Fruit fly (Drosophila melanogaster) whole organism, wandering third instar larva: ENCODE data around the gene CG33639.

Experiments used
- Abd-B ChIP-seq: fragments of >200 bp; optimal IDR thresholded peaks from 2 replicates; lab custom pipeline; 2017; ENCODE audit warnings: missing biosample characterization, missing genetic modification characterization
- CrebA ChIP-seq: fragments of 200-800 bp; sonication (Bioruptor generic); optimal IDR thresholded peaks from 2 replicates; lab custom pipeline; 2016; ENCODE audit warnings: missing biosample characterization, mild to moderate bottlenecking, missing genetic modification characterization, borderline replicate concordance
- Hnf4 ChIP-seq: fragments of 200-800 bp; sonication (Bioruptor generic); optimal IDR thresholded peaks from 2 replicates; lab custom pipeline; 2016; ENCODE audit warnings: missing biosample characterization, mild to moderate bottlenecking, missing genetic modification characterization
- Jra ChIP-seq: sonication (Bioruptor generic); optimal IDR thresholded peaks from 2 replicates; lab custom pipeline; 2016; ENCODE audit warnings: missing biosample characterization, missing genetic modification characterization
- Mio ChIP-seq: sonication (Bioruptor generic); optimal IDR thresholded peaks from 2 replicates; lab custom pipeline; 2016; ENCODE audit warnings: missing biosample characterization, missing genetic modification characterization
- Myc ChIP-seq: fragments of >200 bp; optimal IDR thresholded peaks from 2 replicates; lab custom pipeline; 2017
- Vsx2 ChIP-seq: fragments of 200-300, 225-300 bp; sonication (Bioruptor generic); optimal IDR thresholded peaks from 2 replicates; lab custom pipeline; 2018; ENCODE audit warnings: missing biosample characterization, missing genetic modification characterization; ENCODE audit not compliant: partially characterized antibody
- br ChIP-seq: fragments of 200-800 bp; sonication (Bioruptor generic); optimal IDR thresholded peaks from 2 replicates; lab custom pipeline; 2016; ENCODE audit warnings: missing biosample characterization, missing genetic modification characterization
- brk ChIP-seq: fragments of 200-800 bp; sonication (Bioruptor generic); optimal IDR thresholded peaks from 2 replicates; lab custom pipeline; 2016; ENCODE audit warnings: missing biosample characterization, mild to moderate bottlenecking, missing genetic modification characterization
- ey ChIP-seq: fragments of 200-800 bp; sonication (Bioruptor generic); optimal IDR thresholded peaks from 2 replicates; lab custom pipeline; 2016; ENCODE audit warnings: missing biosample characterization, missing genetic modification characterization
- psq ChIP-seq: fragments of 200-800 bp; sonication (Bioruptor generic); optimal IDR thresholded peaks from 3 replicates; lab custom pipeline; 2017; ENCODE audit warnings: missing biosample characterization, mild to moderate bottlenecking, missing genetic modification characterization, moderate library complexity
- sage ChIP-seq: fragments of 200-800 bp; sonication (Bioruptor generic); optimal IDR thresholded peaks from 2 replicates; lab custom pipeline; 2016; ENCODE audit warnings: missing biosample characterization, mild to moderate bottlenecking, missing genetic modification characterization
- sv ChIP-seq: fragments of 200-800 bp; sonication (Bioruptor generic); optimal IDR thresholded peaks from 3 replicates; lab custom pipeline; 2016; ENCODE audit warnings: missing biosample characterization, missing genetic modification characterization
- woc ChIP-seq: sonication (Bioruptor generic); optimal IDR thresholded peaks from 2 replicates; lab custom pipeline; 2016; ENCODE audit warnings: missing biosample characterization, mild to moderate bottlenecking, missing genetic modification characterization

DNA sequence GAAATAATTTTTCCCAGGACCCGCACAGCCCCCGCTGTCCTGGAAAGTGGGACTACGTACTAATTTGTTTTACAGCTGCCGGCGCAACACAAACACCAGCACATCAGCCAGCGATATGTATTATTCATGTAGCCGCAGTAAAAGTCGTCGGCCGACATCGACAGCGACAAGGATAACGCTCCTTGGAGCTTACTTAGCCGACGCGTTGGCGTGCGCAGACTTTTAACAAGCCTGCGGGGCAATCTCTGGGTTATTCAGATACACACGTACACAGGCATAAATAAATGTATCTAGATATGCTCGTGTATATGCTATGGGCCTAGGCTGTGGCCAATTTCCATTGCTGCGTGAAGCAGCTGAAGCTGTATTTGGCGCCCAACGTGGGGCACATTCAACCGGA lies 28.2 kb downstream of the CG33639 start:
- TF ChIP-seq sv = no peak
- TF ChIP-seq Vsx2 (GFP tag; lab: Kevin White, UChicago) = no peak
- TF ChIP-seq Myc = no peak
- no peak for TF ChIP-seq CrebA (GFP tag; lab: Kevin White, UChicago)
- TF ChIP-seq Jra (GFP tag; lab: Kevin White, UChicago) = no peak
- TF ChIP-seq psq (GFP tag; lab: Kevin White, UChicago) = no peak
- TF ChIP-seq brk = no peak
- no peak for TF ChIP-seq Mio (GFP tag; lab: Kevin White, UChicago)
- TF ChIP-seq Abd-B (GFP tag; lab: Kevin White, UChicago) = no peak
- TF ChIP-seq sage (GFP tag; lab: Kevin White, UChicago) = no peak
- no peak for TF ChIP-seq woc (GFP tag; lab: Kevin White, UChicago)
- no peak for TF ChIP-seq ey (GFP tag; lab: Kevin White, UChicago)
- no peak for TF ChIP-seq Hnf4 (GFP tag; lab: Kevin White, UChicago)
- TF ChIP-seq br (GFP tag; lab: Kevin White, UChicago) = no peak
